Fruit fly (Drosophila melanogaster) whole organism, embryonic: Measurements from ENCODE around the gene Tim8.

ENCODE experiments used
- Adf1 ChIP-seq: fragments of 200-800 bp; sonication (Bioruptor generic); IDR thresholded peaks from 2 replicates; pipeline ENCODE4 v1.3.6; 2022; ENCODE audit warnings: missing biosample characterization, missing genetic modification characterization
- Asciz ChIP-seq: fragments of 200-800 bp; sonication (Bioruptor generic); optimal IDR thresholded peaks from 2 replicates; lab custom pipeline; 2017; ENCODE audit warnings: missing biosample characterization, mild to moderate bottlenecking, missing genetic modification characterization, missing genetic modification reagents
- B-H1 ChIP-seq: fragments of 200-800 bp; sonication (Bioruptor generic); IDR thresholded peaks from 3 replicates; pipeline ENCODE4 v1.3.6; 2022; ENCODE audit warnings: missing biosample characterization, missing genetic modification characterization
- CG10979 ChIP-seq: fragments of 200-800 bp; sonication (Bioruptor generic); optimal IDR thresholded peaks from 2 replicates; lab custom pipeline; 2018; ENCODE audit warnings: missing biosample characterization, mild to moderate bottlenecking, missing genetic modification characterization, moderate library complexity
- CG11398 ChIP-seq: fragments of 200-800 bp; sonication (Bioruptor generic); optimal IDR thresholded peaks from 2 replicates; lab custom pipeline; 2016; ENCODE audit warnings: missing biosample characterization, missing genetic modification characterization
- CG11696 ChIP-seq: fragments of 200-800 bp; sonication (Bioruptor generic); IDR thresholded peaks from 2 replicates; pipeline ENCODE4 v1.3.6; 2022; ENCODE audit warnings: missing biosample characterization, missing genetic modification characterization
- CG1233 ChIP-seq: fragments of 200-800 bp; sonication (Bioruptor generic); optimal IDR thresholded peaks from 4 replicates; lab custom pipeline; 2018; ENCODE audit warnings: missing biosample characterization, mild to moderate bottlenecking, missing genetic modification characterization
- CG13894 ChIP-seq: fragments of 200-800 bp; sonication (Bioruptor generic); optimal IDR thresholded peaks from 3 replicates; lab custom pipeline; 2018; ENCODE audit warnings: missing biosample characterization, mild to moderate bottlenecking, missing genetic modification characterization, moderate library complexity
- CG15011 ChIP-seq: fragments of 200-800 bp; sonication (Bioruptor generic); optimal IDR thresholded peaks from 3 replicates; lab custom pipeline; 2018; ENCODE audit warnings: missing biosample characterization, mild to moderate bottlenecking, missing genetic modification characterization
- CG1603 ChIP-seq: fragments of 200-800 bp; sonication (Bioruptor generic); optimal IDR thresholded peaks from 2 replicates; lab custom pipeline; 2019; ENCODE audit warnings: missing biosample characterization, mild to moderate bottlenecking, missing genetic modification characterization, moderate library complexity
- CG16863 ChIP-seq: fragments of 200-800 bp; sonication (Bioruptor generic); optimal IDR thresholded peaks from 3 replicates; lab custom pipeline; 2016; ENCODE audit warnings: missing biosample characterization, missing genetic modification characterization
- CG17829 ChIP-seq: fragments of 200-800 bp; optimal IDR thresholded peaks from 2 replicates; lab custom pipeline; 2019; ENCODE audit warnings: missing biosample characterization, mild to moderate bottlenecking, missing genetic modification characterization, moderate library complexity
- CG30403 ChIP-seq: fragments of 200-800 bp; sonication (Bioruptor generic); optimal IDR thresholded peaks from 3 replicates; lab custom pipeline; 2016; ENCODE audit warnings: missing biosample characterization, missing genetic modification characterization
- CG3281 ChIP-seq: fragments of 200-800 bp; sonication (Bioruptor generic); optimal IDR thresholded peaks from 3 replicates; lab custom pipeline; 2017; ENCODE audit warnings: missing biosample characterization, mild to moderate bottlenecking, missing genetic modification characterization
- CG33557 ChIP-seq: fragments of 200-800 bp; sonication (Bioruptor generic); optimal IDR thresholded peaks from 2 replicates; lab custom pipeline; 2019; ENCODE audit warnings: missing biosample characterization, mild to moderate bottlenecking, missing genetic modification characterization, moderate library complexity
- CG42726 ChIP-seq: fragments of 200-800 bp; sonication (Bioruptor generic); IDR thresholded peaks from 2 replicates; pipeline ENCODE4 v1.3.6; 2022; ENCODE audit warnings: missing biosample characterization, missing genetic modification characterization; ENCODE audit not compliant: partially characterized antibody
- CG6175 ChIP-seq: fragments of 200-800 bp; sonication (Bioruptor generic); IDR thresholded peaks from 3 replicates; pipeline ENCODE4 v1.3.6; 2022; ENCODE audit warnings: missing biosample characterization, missing genetic modification characterization
- CG6254 ChIP-seq: fragments of 200-800 bp; sonication (Bioruptor generic); optimal IDR thresholded peaks from 3 replicates; lab custom pipeline; 2017; ENCODE audit warnings: mild to moderate bottlenecking, missing biosample characterization, missing genetic modification reagents, missing genetic modification characterization
- CG7556 ChIP-seq: fragments of 200-800 bp; sonication (Bioruptor generic); optimal IDR thresholded peaks from 2 replicates; lab custom pipeline; 2017; ENCODE audit warnings: missing biosample characterization, mild to moderate bottlenecking, missing genetic modification characterization
- CG8388 ChIP-seq: fragments of 200-800 bp; sonication (Bioruptor generic); optimal IDR thresholded peaks from 2 replicates; lab custom pipeline; 2019; ENCODE audit warnings: missing biosample characterization, mild to moderate bottlenecking, missing genetic modification characterization, moderate library complexity
- CG9609 ChIP-seq: fragments of 200-800 bp; sonication (Bioruptor generic); optimal IDR thresholded peaks from 3 replicates; lab custom pipeline; 2016; ENCODE audit warnings: missing biosample characterization, missing genetic modification characterization
- CG9817 ChIP-seq: fragments of 200-800 bp; sonication (Bioruptor generic); optimal IDR thresholded peaks from 2 replicates; lab custom pipeline; 2018; ENCODE audit warnings: missing biosample characterization, mild to moderate bottlenecking, missing genetic modification characterization, moderate library complexity
- Chrac-16 ChIP-seq: fragments of 200-800 bp; sonication (Bioruptor generic); optimal IDR thresholded peaks from 3 replicates; lab custom pipeline; 2016; ENCODE audit warnings: missing biosample characterization, missing genetic modification characterization
- CoRest ChIP-seq: fragments of 200-800 bp; sonication (Bioruptor generic); optimal IDR thresholded peaks from 3 replicates; lab custom pipeline; 2018; ENCODE audit warnings: missing biosample characterization, mild to moderate bottlenecking, missing genetic modification characterization, moderate library complexity
- H2.0 ChIP-seq: fragments of 200-800 bp; sonication (Bioruptor generic); IDR thresholded peaks from 2 replicates; pipeline ENCODE4 v1.3.6; 2022; ENCODE audit warnings: missing biosample characterization, missing genetic modification characterization
- Meics ChIP-seq: fragments of 200-800 bp; sonication (Bioruptor generic); optimal IDR thresholded peaks from 2 replicates; lab custom pipeline; 2017; ENCODE audit warnings: missing biosample characterization, mild to moderate bottlenecking, missing genetic modification characterization
- Mrtf ChIP-seq: fragments of 200-800 bp; sonication (Bioruptor generic); IDR thresholded peaks from 3 replicates; pipeline ENCODE4 v1.3.6; 2022; ENCODE audit warnings: missing biosample characterization, missing genetic modification characterization
- NC2α ChIP-seq: fragments of 200-800 bp; sonication (Bioruptor generic); optimal IDR thresholded peaks from 2 replicates; lab custom pipeline; 2016; ENCODE audit warnings: missing biosample characterization, missing genetic modification characterization
- Neu2 ChIP-seq: fragments of 200-800 bp; sonication (Bioruptor generic); optimal IDR thresholded peaks from 3 replicates; lab custom pipeline; 2016; ENCODE audit warnings: missing biosample characterization, missing genetic modification characterization, borderline replicate concordance
- Nf-YA ChIP-seq: fragments of 200-800 bp; sonication (Bioruptor generic); IDR thresholded peaks from 2 replicates; pipeline ENCODE4 v1.3.6; 2022; ENCODE audit warnings: missing biosample characterization, missing genetic modification characterization
- NfI ChIP-seq: fragments of 200-800 bp; sonication (Bioruptor generic); optimal IDR thresholded peaks from 3 replicates; lab custom pipeline; 2018; ENCODE audit warnings: missing biosample characterization, mild to moderate bottlenecking, missing genetic modification characterization, moderate library complexity
- Pdp1 ChIP-seq, 2 experiments: fragments of 200-800 bp; sonication (Bioruptor generic); optimal IDR thresholded peaks; 3 replicates each; lab custom pipeline; 2016; ENCODE audit warnings: missing biosample characterization in 2 of 2, missing genetic modification characterization in 2 of 2, mild to moderate bottlenecking in 1 of 2, moderate library complexity in 1 of 2
- YL-1 ChIP-seq: fragments of 200-800 bp; sonication (Bioruptor generic); optimal IDR thresholded peaks from 3 replicates; lab custom pipeline; 2017; ENCODE audit warnings: missing biosample characterization, mild to moderate bottlenecking, missing genetic modification characterization
- al ChIP-seq: fragments of 200-800 bp; sonication (Bioruptor generic); IDR thresholded peaks from 2 replicates; pipeline ENCODE4 v1.3.6; 2022; ENCODE audit warnings: missing biosample characterization, missing genetic modification characterization
- ash1 ChIP-seq: fragments of 200-800 bp; sonication (Bioruptor generic); optimal IDR thresholded peaks from 2 replicates; lab custom pipeline; 2018; ENCODE audit warnings: missing biosample characterization, mild to moderate bottlenecking, missing genetic modification characterization
- az2 ChIP-seq: fragments of 200-800 bp; sonication (Bioruptor generic); optimal IDR thresholded peaks from 3 replicates; lab custom pipeline; 2016; ENCODE audit warnings: missing biosample characterization, missing genetic modification characterization
- bab2 ChIP-seq: fragments of 200-800 bp; sonication (Bioruptor generic); optimal IDR thresholded peaks from 2 replicates; lab custom pipeline; 2016; ENCODE audit warnings: missing biosample characterization, missing genetic modification characterization
- crp ChIP-seq, 2 experiments: fragments of 200-800 bp; sonication (Bioruptor generic); optimal IDR thresholded peaks; 2 replicates in 1 of 2; 3 replicates in 1 of 2; lab custom pipeline; 2017; ENCODE audit warnings: missing biosample characterization in 2 of 2, missing genetic modification characterization in 2 of 2, mild to moderate bottlenecking in 1 of 2, moderate library complexity in 1 of 2
- dan ChIP-seq: fragments of 200-800 bp; sonication (Bioruptor generic); IDR thresholded peaks from 2 replicates; pipeline ENCODE4 v1.3.6; 2022; ENCODE audit warnings: missing biosample characterization, missing genetic modification characterization
- dpn ChIP-seq, 2 experiments: fragments of 200-800 bp; sonication (Bioruptor generic); optimal IDR thresholded peaks; 3 replicates each; lab custom pipeline; 2016; ENCODE audit warnings: missing biosample characterization in 2 of 2, missing genetic modification characterization in 2 of 2
- gfzf ChIP-seq: fragments of 200-800 bp; sonication (Bioruptor generic); optimal IDR thresholded peaks from 2 replicates; lab custom pipeline; 2016; ENCODE audit warnings: missing biosample characterization, mild to moderate bottlenecking, missing genetic modification characterization, moderate library complexity
- gt ChIP-seq: fragments of 200-800 bp; sonication (Bioruptor generic); IDR thresholded peaks from 2 replicates; pipeline ENCODE4 v1.3.6; 2022; ENCODE audit warnings: missing biosample characterization, missing genetic modification characterization
- her ChIP-seq: fragments of 200-800 bp; sonication (Bioruptor generic); optimal IDR thresholded peaks from 2 replicates; lab custom pipeline; 2016; ENCODE audit warnings: missing biosample characterization, missing genetic modification characterization
- lov ChIP-seq, 2 experiments: fragments of 200-800 bp in 1 of 2; fragments of >200 bp in 1 of 2; sonication (Bioruptor generic) in 1 of 2; IDR thresholded peaks in 1 of 2; optimal IDR thresholded peaks in 1 of 2; 2 replicates in 1 of 2; 3 replicates in 1 of 2; pipeline versions ENCODE4 v1.3.6 to Lab custom; 2017 to 2022; ENCODE audit warnings: missing biosample characterization in 1 of 2, missing genetic modification characterization in 1 of 2
- phol ChIP-seq: fragments of 200-800 bp; sonication (Bioruptor generic); optimal IDR thresholded peaks from 3 replicates; lab custom pipeline; 2018; ENCODE audit warnings: missing biosample characterization, mild to moderate bottlenecking, missing genetic modification characterization, moderate library complexity
- ro ChIP-seq: fragments of 200-800 bp; sonication (Bioruptor generic); IDR thresholded peaks from 2 replicates; pipeline ENCODE4 v1.3.6; 2022; ENCODE audit warnings: missing biosample characterization, missing genetic modification characterization
- sima ChIP-seq: fragments of 200-800 bp; sonication (Bioruptor generic); optimal IDR thresholded peaks from 2 replicates; lab custom pipeline; 2016; ENCODE audit warnings: missing biosample characterization, missing genetic modification characterization
- ssp ChIP-seq: fragments of 200-800 bp; sonication (Bioruptor generic); IDR thresholded peaks from 2 replicates; pipeline ENCODE4 v1.3.6; 2022; ENCODE audit warnings: missing biosample characterization, missing genetic modification characterization
- tap ChIP-seq: fragments of 200-800 bp; optimal IDR thresholded peaks from 3 replicates; lab custom pipeline; 2019; ENCODE audit warnings: missing biosample characterization, mild to moderate bottlenecking, missing genetic modification characterization, moderate library complexity
- trh ChIP-seq: fragments of 200-800 bp; sonication (Bioruptor generic); optimal IDR thresholded peaks from 2 replicates; lab custom pipeline; 2016; ENCODE audit warnings: missing biosample characterization, missing genetic modification characterization

Tim8 gene

DNA sequence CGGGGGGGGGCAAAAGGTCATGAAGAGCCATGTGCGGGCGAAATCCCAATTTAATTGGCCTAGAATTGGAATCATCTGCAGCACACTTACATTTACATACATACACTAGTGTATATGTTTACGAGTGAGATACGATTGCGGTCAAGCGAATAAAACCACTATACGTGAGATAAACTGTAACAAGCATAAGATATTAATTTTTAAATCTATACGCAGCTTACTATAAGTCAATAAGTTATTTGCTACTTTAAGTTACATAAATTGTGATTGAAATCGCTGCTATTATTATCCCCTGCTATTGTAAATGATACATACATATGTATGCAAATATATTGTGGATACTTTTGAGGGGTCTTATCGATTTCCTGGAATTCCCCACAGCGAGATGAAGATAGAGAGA is 10.9 kb downstream of the Tim8 start (continued):
- no peak for TF ChIP-seq her (GFP tag; lab: Kevin White, UChicago)
- TF ChIP-seq CG10979 (tag; lab: Kevin White, UChicago): peak; percentile 23
- peak; percentile 47 for TF ChIP-seq Meics (GFP tag; lab: Kevin White, UChicago)
- TF ChIP-seq tap (tag; lab: Kevin White, UChicago): peak; percentile 57
- no peak for TF ChIP-seq NC2α (GFP tag; lab: Kevin White, UChicago)
- peak; percentile 30 for TF ChIP-seq CG1233 (GFP tag; lab: Kevin White, UChicago)
- TF ChIP-seq phol (tag; lab: Kevin White, UChicago): peak; percentile 24
- no peak for TF ChIP-seq bab2 (GFP tag; lab: Kevin White, UChicago)
- no peak for TF ChIP-seq dan (GFP tag; lab: Robert Waterston, UW)
- peak; percentile 41 for TF ChIP-seq CoRest (tag; lab: Kevin White, UChicago)
- TF ChIP-seq Neu2 (GFP tag; lab: Kevin White, UChicago): no peak
- peak; percentile 54 for TF ChIP-seq CG13894
- no peak for TF ChIP-seq Nf-YA (GFP tag; lab: Robert Waterston, UW)
- peak; percentile 27; the same call in 1 of the 2 replicates for TF ChIP-seq al (GFP tag; lab: Robert Waterston, UW)
- no peak for TF ChIP-seq ssp (GFP tag; lab: Robert Waterston, UW)
- no peak for TF ChIP-seq trh (GFP tag; lab: Kevin White, UChicago)
- no peak for TF ChIP-seq CG15011 (GFP tag; lab: Kevin White, UChicago)
- TF ChIP-seq CG6175 (GFP tag; lab: Robert Waterston, UW): no peak
- TF ChIP-seq dpn (GFP tag; optimal IDR thresholded peaks at IDR 0.05; lab: Kevin White, UChicago): peak in 1 of 2 experiments; percentile 4
- peak; percentile 33 for TF ChIP-seq CG7556 (GFP tag; lab: Kevin White, UChicago)
- TF ChIP-seq CG11398 (GFP tag; lab: Kevin White, UChicago): no peak
- no peak for TF ChIP-seq az2 (GFP tag; lab: Kevin White, UChicago)
- no peak for TF ChIP-seq CG6254 (GFP tag; lab: Kevin White, UChicago)
- TF ChIP-seq ash1 (GFP tag; lab: Kevin White, UChicago): no peak
- TF ChIP-seq CG33557 (GFP tag; lab: Kevin White, UChicago): no peak
- peak in 1 of 2 experiments; percentile 41 for TF ChIP-seq Pdp1 (GFP tag; optimal IDR thresholded peaks at IDR 0.05; lab: Kevin White, UChicago)
- TF ChIP-seq CG11696 (GFP tag; lab: Robert Waterston, UW): peak; percentile 71
- no peak for TF ChIP-seq YL-1 (GFP tag; lab: Kevin White, UChicago)
- peak; percentile 61 for TF ChIP-seq CG1603 (tag; lab: Kevin White, UChicago)
- TF ChIP-seq crp (GFP tag; optimal IDR thresholded peaks at IDR 0.05; lab: Kevin White, UChicago): no peak
- no peak for TF ChIP-seq CG9609 (GFP tag; lab: Kevin White, UChicago)
- TF ChIP-seq sima (GFP tag; lab: Kevin White, UChicago): no peak
- peak; percentile 25 for TF ChIP-seq CG17829 (tag; lab: Kevin White, UChicago)
- TF ChIP-seq CG9817 (tag; lab: Kevin White, UChicago): peak; percentile 52
- peak; percentile 8 for TF ChIP-seq CG8388 (GFP tag; lab: Kevin White, UChicago)
- no peak for TF ChIP-seq CG42726 (GFP tag; lab: Robert Waterston, UW)
- peak; percentile 15 for TF ChIP-seq Asciz (GFP tag; lab: Kevin White, UChicago)
- no peak for TF ChIP-seq ro (GFP tag; lab: Robert Waterston, UW)
- no peak for TF ChIP-seq gt (GFP tag; lab: Robert Waterston, UW)
- peak; percentile 46 for TF ChIP-seq NfI (GFP tag; lab: Kevin White, UChicago)
- TF ChIP-seq CG3281 (GFP tag; lab: Kevin White, UChicago): peak; percentile 63
- no peak for TF ChIP-seq Adf1 (GFP tag; lab: Robert Waterston, UW)
- TF ChIP-seq gfzf (GFP tag; lab: Kevin White, UChicago): no peak
- TF ChIP-seq Mrtf (GFP tag; lab: Robert Waterston, UW): 0 out of 3 replicates have a peak, but pooled peaks have one; percentile 20
- TF ChIP-seq CG16863: no peak
- no peak for TF ChIP-seq CG30403
- peak; percentile 12 for TF ChIP-seq Chrac-16 (GFP tag; lab: Kevin White, UChicago)
- peak; percentile 54 for TF ChIP-seq H2.0
- peak; percentile 51; the same call in 2 of the 3 replicates for TF ChIP-seq B-H1 (GFP tag; lab: Robert Waterston, UW)
- no peak for TF ChIP-seq lov (optimal IDR thresholded peaks at IDR 0.05; lab: Kevin White, UChicago)
- no peak for TF ChIP-seq lov (GFP tag; IDR thresholded peaks at IDR 0.05; lab: Robert Waterston, UW)
